Worm (Caenorhabditis elegans) whole organism, late embryonic: ENCODE data around the gene R05D3.12.

Experiments used
- ceh-6 ChIP-seq: fragments of 200-800 bp; sonication (Bioruptor generic); optimal IDR thresholded peaks from 2 replicates; lab custom pipeline; 2018; ENCODE audit warnings: mild to moderate bottlenecking, missing genetic modification characterization, missing compliant biosample characterization
- dmd-4 ChIP-seq: sonication (generic microtip); optimal IDR thresholded peaks from 2 replicates; lab custom pipeline; 2016; ENCODE audit warnings: borderline replicate concordance, missing genetic modification characterization, missing compliant biosample characterization
- dve-1 ChIP-seq: sonication (generic microtip); optimal IDR thresholded peaks from 2 replicates; lab custom pipeline; 2017; ENCODE audit warnings: antibody characterized with exemption, mild to moderate bottlenecking, missing genetic modification characterization, missing compliant biosample characterization
- lin-11 ChIP-seq: fragments of 200-800 bp; sonication (Bioruptor generic); optimal IDR thresholded peaks from 2 replicates; lab custom pipeline; 2018; ENCODE audit warnings: mild to moderate bottlenecking, missing genetic modification characterization, missing compliant biosample characterization
- madf-2 ChIP-seq: sonication (generic microtip); optimal IDR thresholded peaks from 2 replicates; lab custom pipeline; 2017; ENCODE audit warnings: missing genetic modification characterization, missing compliant biosample characterization
- npax-4 ChIP-seq: sonication (generic microtip); optimal IDR thresholded peaks from 2 replicates; lab custom pipeline; 2016; ENCODE audit warnings: missing genetic modification characterization, missing compliant biosample characterization
- pha-2 ChIP-seq: sonication (generic microtip); optimal IDR thresholded peaks from 2 replicates; lab custom pipeline; 2017; ENCODE audit warnings: mild to moderate bottlenecking, missing genetic modification characterization, missing compliant biosample characterization
- pha-4 ChIP-seq: fragments of 150-350 bp; optimal IDR thresholded peaks from 2 replicates; lab custom pipeline; 2018; ENCODE audit warnings: missing biosample characterization, missing genetic modification reagents, missing genetic modification characterization
- pqm-1 ChIP-seq: sonication (generic microtip); optimal IDR thresholded peaks from 2 replicates; lab custom pipeline; 2016; ENCODE audit warnings: missing genetic modification characterization, missing compliant biosample characterization
- ztf-16 ChIP-seq: sonication (generic microtip); optimal IDR thresholded peaks from 2 replicates; lab custom pipeline; 2017; ENCODE audit warnings: missing genetic modification characterization, missing compliant biosample characterization

DNA sequence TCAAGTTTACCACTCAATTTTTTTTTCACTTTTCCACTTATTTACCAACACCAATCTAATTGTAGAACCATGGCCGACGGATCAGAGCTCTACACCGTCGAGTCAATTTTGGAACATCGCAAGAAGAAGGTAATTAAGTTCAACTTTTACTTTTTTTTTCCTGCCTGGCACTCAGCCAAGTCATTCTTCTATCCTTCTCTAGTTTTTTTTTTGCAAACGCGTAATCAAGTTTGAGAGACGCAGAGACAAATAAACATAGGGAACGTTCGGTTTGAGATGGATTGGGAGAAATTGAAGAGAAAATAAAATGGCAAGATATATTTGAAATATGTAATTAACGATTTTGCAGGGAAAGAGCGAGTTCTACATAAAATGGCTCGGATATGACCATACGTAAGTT lies 45.5 kb downstream of the R05D3.12 start, which contains the start of gene cec-1:
- TF ChIP-seq pqm-1 (tag; lab: Kevin White, UChicago) (no peak), madf-2 (tag; lab: Kevin White, UChicago) (no peak), lin-11 (tag; lab: Kevin White, UChicago) (no peak), pha-4 (no peak), npax-4 (tag; lab: Kevin White, UChicago) (no peak), pha-2 (no peak), dve-1 (tag; lab: Kevin White, UChicago) (no peak), ztf-16 (tag; lab: Kevin White, UChicago) (no peak), dmd-4 (tag; lab: Kevin White, UChicago) (no peak), ceh-6 (GFP tag; lab: Kevin White, UChicago) (no peak)
